Worm (Caenorhabditis elegans): ENCODE measurements around the gene heri-1.

- TF ChIP-seq K09A11.1 (tag; optimal IDR thresholded peaks at IDR 0.05; ENCODE audit: insufficient read depth) (no peak), pag-3 (tag; optimal IDR thresholded peaks at IDR 0.05; ENCODE audit: borderline replicate concordance) (no peak), ceh-19 (GFP tag; optimal IDR thresholded peaks at IDR 0.05) (no peak), F13H6.1 (tag; optimal IDR thresholded peaks at IDR 0.05) (no peak), pax-1 (tag; optimal IDR thresholded peaks at IDR 0.05) (no peak), lin-11 (tag; optimal IDR thresholded peaks at IDR 0.05) (no peak), ets-4 (tag; optimal IDR thresholded peaks at IDR 0.05) (no peak), C38D4.7 (GFP tag; optimal IDR thresholded peaks at IDR 0.05) (no peak), elt-2 (tag; optimal IDR thresholded peaks at IDR 0.05) (no peak), fkh-10 (GFP tag; optimal IDR thresholded peaks at IDR 0.05) (no peak)
These were observed 30.4 kb downstream of the heri-1 start, which contains the start of gene F21H12.3 for ce11 chrII:6082620-6083019.
